Worm (Caenorhabditis elegans): Measurements from ENCODE around the gene fbxb-92.

The fbxb-92 gene

DNA sequence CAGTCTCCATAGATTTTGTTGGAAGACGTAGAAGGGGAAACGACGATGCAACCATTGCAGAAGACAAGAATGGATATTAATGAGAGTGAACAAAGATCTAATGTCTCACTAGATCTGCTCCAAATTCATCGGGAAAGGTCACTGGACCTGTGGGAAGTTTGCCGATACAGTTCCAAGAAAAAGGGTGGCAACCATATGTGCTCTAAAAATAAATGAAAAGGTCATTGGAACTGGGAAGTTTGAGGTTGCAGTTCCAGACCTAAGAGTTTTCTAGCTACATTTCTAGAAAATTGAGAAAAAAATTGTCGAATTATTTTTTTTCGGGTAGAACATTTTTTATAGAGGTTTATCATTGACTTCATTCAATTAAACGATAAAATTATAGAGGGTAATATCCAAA is at the start of gene fbxb-92:
Gene fbxb-92 (minus strand): TSS at position 101 of the 400 bp plus-strand sequence.
- TF ChIP-seq snpc-3.4 (tag; optimal IDR thresholded peaks at IDR 0.05) (no peak), somi-1 (GFP tag; optimal IDR thresholded peaks at IDR 0.05) (no peak), bed-2 (GFP tag; IDR thresholded peaks at IDR 0.05) (no peak), dpl-1 (GFP tag; optimal IDR thresholded peaks at IDR 0.05) (no peak), ama-1 (optimal IDR thresholded peaks at IDR 0.05) (no peak), ama-1 (GFP tag; optimal IDR thresholded peaks at IDR 0.05) (no peak), sea-2 (GFP tag; IDR thresholded peaks at IDR 0.05) (no peak)

DNA sequence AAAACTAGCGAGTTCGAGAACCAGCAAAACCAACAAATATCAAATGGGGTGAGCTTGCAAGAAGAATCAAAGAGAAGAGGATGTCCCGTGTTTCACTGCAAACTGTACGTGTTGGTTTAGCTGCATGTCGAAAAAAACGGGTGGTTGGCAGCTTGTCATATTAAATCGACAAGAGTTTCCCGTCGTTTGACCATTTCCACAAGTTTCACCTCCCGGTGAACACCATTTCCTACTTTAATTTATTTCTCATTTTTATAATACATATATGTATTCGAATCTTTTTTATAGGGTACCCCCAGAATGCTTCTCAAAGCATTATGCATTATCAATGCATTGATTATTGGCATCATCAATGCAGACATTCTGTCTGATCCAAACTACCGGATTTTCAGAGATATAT is 48.0 kb upstream of the fbxb-92 start, which contains the start of gene Y8A9A.2:
Gene Y8A9A.2 (plus strand): TSS at position 301 of the 400 bp plus-strand sequence.
- no peak for TF ChIP-seq unc-62 (GFP tag; optimal IDR thresholded peaks at IDR 0.05)
- no peak for TF ChIP-seq F57A8.1 (GFP tag; optimal IDR thresholded peaks at IDR 0.05)
- TF ChIP-seq ztf-18 (tag; optimal IDR thresholded peaks at IDR 0.05), result no peak
- no peak for TF ChIP-seq madf-6 (GFP tag; IDR thresholded peaks at IDR 0.05)
- TF ChIP-seq attf-5 (GFP tag; optimal IDR thresholded peaks at IDR 0.05), result no peak
- no peak for TF ChIP-seq ceh-100 (GFP tag; IDR thresholded peaks at IDR 0.05)
- TF ChIP-seq C17E4.6 (GFP tag; IDR thresholded peaks at IDR 0.05), result no peak
- no peak for TF ChIP-seq nfya-2 (GFP tag; IDR thresholded peaks at IDR 0.05)
- no peak for TF ChIP-seq pha-4 (tag; optimal IDR thresholded peaks at IDR 0.05)
- no peak for TF ChIP-seq hmg-1.2 (GFP tag; IDR thresholded peaks at IDR 0.05)
- no peak for TF ChIP-seq die-1 (tag; optimal IDR thresholded peaks at IDR 0.05)
- TF ChIP-seq madf-8 (GFP tag; conservative IDR thresholded peaks at IDR 0.05), result no peak
- no peak for TF ChIP-seq attf-3 (GFP tag; conservative IDR thresholded peaks at IDR 0.05)
- no peak for TF ChIP-seq F23B12.7 (tag; optimal IDR thresholded peaks at IDR 0.05; ENCODE audit: insufficient read depth)
- no peak for TF ChIP-seq ztf-25 (GFP tag; IDR thresholded peaks at IDR 0.05)
- no peak for TF ChIP-seq dpff-1 (tag; optimal IDR thresholded peaks at IDR 0.05)

DNA sequence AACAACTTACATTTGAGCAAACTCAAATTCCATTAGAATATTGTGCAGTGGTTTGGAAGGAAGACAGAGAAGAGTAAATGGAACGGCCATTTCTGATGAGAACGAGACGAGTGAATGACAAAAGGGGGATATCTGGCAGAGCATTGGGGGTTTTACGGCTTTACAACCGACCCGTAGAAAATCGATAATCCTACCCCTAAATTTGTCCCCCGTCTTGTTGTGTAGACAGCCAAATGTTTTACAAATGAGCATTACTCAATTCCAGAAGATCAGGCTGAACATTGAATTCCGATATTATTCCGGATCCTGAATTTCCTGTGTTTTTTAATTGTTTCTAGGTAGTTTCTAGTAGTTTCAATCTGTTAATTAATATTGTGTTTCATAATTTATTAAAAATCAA is 46.0 kb upstream of the fbxb-92 start, which contains the start of gene fbxb-99:
Gene fbxb-99 (minus strand): TSS at position 101 of the 400 bp plus-strand sequence.
- TF ChIP-seq C17E4.6 (GFP tag; IDR thresholded peaks at IDR 0.05), result no peak

DNA sequence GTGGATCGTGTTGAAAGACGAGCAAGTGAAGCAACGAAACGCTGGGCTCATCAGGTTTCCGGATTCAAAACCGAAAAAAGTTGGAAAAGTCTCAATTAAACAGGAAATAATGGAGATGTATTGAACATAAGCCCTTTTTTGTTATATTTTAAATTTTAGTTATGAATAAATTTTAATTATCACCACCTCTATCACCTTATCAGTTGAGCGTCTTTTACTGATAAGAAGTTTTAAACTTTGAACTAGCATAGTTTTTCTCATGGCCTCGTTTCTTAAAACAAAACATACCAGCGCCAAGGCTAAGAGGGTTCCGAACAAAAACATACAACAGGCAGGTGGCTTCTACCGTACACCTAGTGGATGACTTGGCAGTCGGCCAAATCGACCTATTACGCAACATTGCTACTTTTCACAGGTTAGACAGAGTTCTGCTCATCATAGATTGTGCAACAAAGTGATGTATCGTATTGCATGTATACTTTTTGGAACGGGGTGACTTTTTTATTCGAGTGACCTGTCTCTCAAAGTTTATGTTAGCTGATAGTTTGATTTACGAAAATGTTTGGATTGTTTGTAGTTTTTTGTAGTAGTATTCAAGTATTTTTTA is 41.2 kb upstream of the fbxb-92 start:
- TF ChIP-seq snpc-3.4 (tag; optimal IDR thresholded peaks at IDR 0.05), result no peak
- no peak for TF ChIP-seq attf-5 (GFP tag; optimal IDR thresholded peaks at IDR 0.05)
- TF ChIP-seq him-1 (tag; optimal IDR thresholded peaks at IDR 0.05), result no peak

DNA sequence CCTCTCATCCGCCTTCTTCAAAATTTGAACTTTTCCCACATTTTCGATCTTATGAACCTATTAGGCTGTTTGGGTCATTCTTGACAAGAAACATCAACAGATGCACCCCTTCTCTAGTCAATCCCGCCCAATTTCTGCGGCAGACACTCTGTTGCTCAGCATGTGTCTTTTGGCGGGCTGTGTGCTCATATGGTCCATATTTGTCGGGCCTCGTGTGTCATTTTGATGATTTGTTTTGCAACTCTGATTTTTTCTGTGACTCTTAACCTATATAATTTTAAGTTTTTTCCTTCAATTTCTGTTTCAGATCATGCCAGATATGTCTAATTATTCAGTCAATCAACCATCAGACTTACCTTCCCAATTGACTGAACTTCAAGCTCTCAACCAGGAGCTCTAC is 39.8 kb upstream of the fbxb-92 start, which contains the start of gene T24E12.13:
Gene T24E12.13 (plus strand): TSS at position 301 of the 400 bp plus-strand sequence.
- TF ChIP-seq rec-8 (tag; optimal IDR thresholded peaks at IDR 0.05) (no peak), aptf-2 (GFP tag; conservative IDR thresholded peaks at IDR 0.05) (no peak), F57A8.1 (GFP tag; optimal IDR thresholded peaks at IDR 0.05) (no peak), ztf-6 (GFP tag; IDR thresholded peaks at IDR 0.05) (no peak), F10E7.11 (tag; optimal IDR thresholded peaks at IDR 0.05) (no peak), F23B12.7 (tag; optimal IDR thresholded peaks at IDR 0.05; ENCODE audit: insufficient read depth) (no peak), ZK185.1 (tag; optimal IDR thresholded peaks at IDR 0.05; ENCODE audit: poor library complexity, severe bottlenecking) (no peak), B0019.2 (GFP tag; conservative IDR thresholded peaks at IDR 0.05) (no peak), akir-1 (GFP tag; optimal IDR thresholded peaks at IDR 0.05) (no peak), Y79H2A.3 (GFP tag; conservative IDR thresholded peaks at IDR 0.05) (no peak), F57C9.4 (tag; optimal IDR thresholded peaks at IDR 0.05) (no peak), F37B4.10 (GFP tag; IDR thresholded peaks at IDR 0.05) (no peak), hlh-26 (GFP tag; conservative IDR thresholded peaks at IDR 0.05) (no peak), madf-3 (GFP tag; IDR thresholded peaks at IDR 0.05) (no peak), K12H6.12 (tag; optimal IDR thresholded peaks at IDR 0.05) (no peak), ekl-4 (GFP tag; IDR thresholded peaks at IDR 0.05) (no peak)
